Worm (Caenorhabditis elegans) whole organism, late embryonic: ENCODE results near the gene C44C10.9.

Source experiments
- C08G9.2 ChIP-seq: sonication (generic microtip); optimal IDR thresholded peaks from 2 replicates; lab custom pipeline; 2016; ENCODE audit warnings: mild to moderate bottlenecking, missing genetic modification characterization, moderate library complexity, missing compliant biosample characterization
- C38D4.7 ChIP-seq: fragments of 200-800 bp; sonication (Bioruptor generic); optimal IDR thresholded peaks from 2 replicates; lab custom pipeline; 2018; ENCODE audit warnings: mild to moderate bottlenecking, missing genetic modification characterization, moderate library complexity, missing compliant biosample characterization
- K09A11.1 ChIP-seq: sonication (generic microtip); optimal IDR thresholded peaks from 2 replicates; lab custom pipeline; 2017; ENCODE audit warnings: antibody characterized with exemption, mild to moderate bottlenecking, missing genetic modification characterization, missing compliant biosample characterization; ENCODE audit not compliant: insufficient read depth
- Y22D7AL.16 ChIP-seq: sonication (generic microtip); optimal IDR thresholded peaks from 2 replicates; lab custom pipeline; 2016; ENCODE audit warnings: missing genetic modification characterization, missing compliant biosample characterization
- ahr-1 ChIP-seq: sonication (generic microtip); optimal IDR thresholded peaks from 2 replicates; lab custom pipeline; 2016; ENCODE audit warnings: missing genetic modification characterization, missing compliant biosample characterization
- ama-1 ChIP-seq: fragments of 150-350 bp; optimal IDR thresholded peaks from 2 replicates; lab custom pipeline; 2014
- ceh-18 ChIP-seq: sonication (generic microtip); optimal IDR thresholded peaks from 2 replicates; lab custom pipeline; 2016; ENCODE audit warnings: missing genetic modification characterization, missing compliant biosample characterization
- ceh-19 ChIP-seq: fragments of 200-800 bp; sonication (Bioruptor generic); optimal IDR thresholded peaks from 2 replicates; lab custom pipeline; 2018; ENCODE audit warnings: mild to moderate bottlenecking, missing genetic modification characterization, missing compliant biosample characterization
- ceh-22 ChIP-seq: sonication (generic microtip); optimal IDR thresholded peaks from 2 replicates; lab custom pipeline; 2017; ENCODE audit warnings: missing biosample characterization, missing genetic modification characterization
- ceh-30 ChIP-seq: fragments of 150-350 bp; optimal IDR thresholded peaks from 2 replicates; lab custom pipeline; 2014; ENCODE audit warnings: missing biosample characterization, missing genetic modification characterization
- ceh-31 ChIP-seq: sonication (generic microtip); optimal IDR thresholded peaks from 2 replicates; lab custom pipeline; 2016; ENCODE audit warnings: missing genetic modification characterization, missing compliant biosample characterization
- ceh-34 ChIP-seq: sonication (generic microtip); optimal IDR thresholded peaks from 2 replicates; lab custom pipeline; 2016; ENCODE audit warnings: mild to moderate bottlenecking, missing genetic modification characterization, missing compliant biosample characterization
- ceh-48 ChIP-seq: sonication (generic microtip); optimal IDR thresholded peaks from 2 replicates; lab custom pipeline; 2016; ENCODE audit warnings: missing genetic modification characterization, inconsistent platforms, missing compliant biosample characterization
- ceh-6 ChIP-seq: fragments of 200-800 bp; sonication (Bioruptor generic); optimal IDR thresholded peaks from 2 replicates; lab custom pipeline; 2018; ENCODE audit warnings: mild to moderate bottlenecking, missing genetic modification characterization, missing compliant biosample characterization
- elt-2 ChIP-seq: sonication (generic microtip); optimal IDR thresholded peaks from 2 replicates; lab custom pipeline; 2016; ENCODE audit warnings: missing genetic modification reagents, missing genetic modification characterization, missing compliant biosample characterization
- elt-4 ChIP-seq: sonication (generic microtip); optimal IDR thresholded peaks from 2 replicates; lab custom pipeline; 2016; ENCODE audit warnings: missing genetic modification characterization, missing compliant biosample characterization
- ets-4 ChIP-seq: sonication (generic microtip); optimal IDR thresholded peaks from 2 replicates; lab custom pipeline; 2016; ENCODE audit warnings: missing genetic modification characterization, missing compliant biosample characterization
- eyg-1 ChIP-seq: sonication (generic microtip); optimal IDR thresholded peaks from 2 replicates; lab custom pipeline; 2016; ENCODE audit warnings: missing genotype, missing genetic modification characterization, missing compliant biosample characterization
- fkh-10 ChIP-seq: fragments of 150-350 bp; optimal IDR thresholded peaks from 2 replicates; lab custom pipeline; 2014; ENCODE audit warnings: missing biosample characterization, missing genetic modification reagents, missing genetic modification characterization
- fkh-6 ChIP-seq: sonication (generic microtip); optimal IDR thresholded peaks from 2 replicates; lab custom pipeline; 2016; ENCODE audit warnings: missing genetic modification characterization, missing compliant biosample characterization
- gmeb-2 ChIP-seq: sonication (generic microtip); optimal IDR thresholded peaks from 2 replicates; lab custom pipeline; 2016; ENCODE audit warnings: missing genetic modification characterization, inconsistent platforms, missing compliant biosample characterization
- hlh-13 ChIP-seq: fragments of 200-800 bp; sonication (Bioruptor generic); optimal IDR thresholded peaks from 2 replicates; lab custom pipeline; 2018; ENCODE audit warnings: mild to moderate bottlenecking, missing genetic modification characterization, missing compliant biosample characterization
- hlh-15 ChIP-seq: sonication (generic microtip); optimal IDR thresholded peaks from 2 replicates; lab custom pipeline; 2016; ENCODE audit warnings: missing genetic modification characterization, missing compliant biosample characterization
- hlh-30 ChIP-seq: sonication (generic microtip); optimal IDR thresholded peaks from 2 replicates; lab custom pipeline; 2017; ENCODE audit warnings: antibody characterized with exemption, missing genetic modification characterization, missing compliant biosample characterization; ENCODE audit not compliant: insufficient read depth
- hlh-8 ChIP-seq: sonication (generic microtip); optimal IDR thresholded peaks from 2 replicates; lab custom pipeline; 2016; ENCODE audit warnings: missing genotype, missing genetic modification characterization, missing compliant biosample characterization
- lin-11 ChIP-seq: fragments of 200-800 bp; sonication (Bioruptor generic); optimal IDR thresholded peaks from 2 replicates; lab custom pipeline; 2018; ENCODE audit warnings: mild to moderate bottlenecking, missing genetic modification characterization, missing compliant biosample characterization
- madf-2 ChIP-seq: sonication (generic microtip); optimal IDR thresholded peaks from 2 replicates; lab custom pipeline; 2017; ENCODE audit warnings: missing genetic modification characterization, missing compliant biosample characterization
- mec-3 ChIP-seq: sonication (generic microtip); optimal IDR thresholded peaks from 2 replicates; lab custom pipeline; 2016; ENCODE audit warnings: borderline replicate concordance, missing genetic modification characterization, missing compliant biosample characterization
- nfya-1 ChIP-seq: sonication (generic microtip); optimal IDR thresholded peaks from 2 replicates; lab custom pipeline; 2017; ENCODE audit warnings: missing genetic modification characterization, mild to moderate bottlenecking, missing compliant biosample characterization, antibody characterized with exemption, moderate library complexity
- nhr-232 ChIP-seq: sonication (generic microtip); optimal IDR thresholded peaks from 2 replicates; lab custom pipeline; 2016; ENCODE audit warnings: missing genetic modification characterization, missing compliant biosample characterization
- npax-4 ChIP-seq: sonication (generic microtip); optimal IDR thresholded peaks from 2 replicates; lab custom pipeline; 2016; ENCODE audit warnings: missing genetic modification characterization, missing compliant biosample characterization
- pqm-1 ChIP-seq: sonication (generic microtip); optimal IDR thresholded peaks from 2 replicates; lab custom pipeline; 2016; ENCODE audit warnings: missing genetic modification characterization, missing compliant biosample characterization
- pros-1 ChIP-seq: fragments of 150-350 bp; optimal IDR thresholded peaks from 2 replicates; lab custom pipeline; 2014; ENCODE audit warnings: missing biosample characterization, missing genetic modification reagents, missing genetic modification characterization
- ref-2 ChIP-seq: sonication (generic microtip); optimal IDR thresholded peaks from 2 replicates; lab custom pipeline; 2016; ENCODE audit warnings: missing genetic modification characterization, missing compliant biosample characterization
- sox-4 ChIP-seq: sonication (generic microtip); optimal IDR thresholded peaks from 2 replicates; lab custom pipeline; 2017; ENCODE audit warnings: mild to moderate bottlenecking, missing genetic modification characterization, inconsistent platforms, missing compliant biosample characterization
- tbx-7 ChIP-seq: sonication (generic microtip); optimal IDR thresholded peaks from 2 replicates; lab custom pipeline; 2016; ENCODE audit warnings: missing genotype, missing genetic modification characterization, missing compliant biosample characterization
- ttx-3 ChIP-seq: sonication (generic microtip); optimal IDR thresholded peaks from 2 replicates; lab custom pipeline; 2016; ENCODE audit warnings: missing genetic modification reagents, missing genetic modification characterization, missing compliant biosample characterization
- unc-3 ChIP-seq, 2 experiments: fragments of 200-800 bp in 1 of 2; sonication (Bioruptor generic) in 1 of 2; sonication (generic microtip) in 1 of 2; conservative IDR thresholded peaks in 1 of 2; optimal IDR thresholded peaks in 1 of 2; 2 replicates each; pipeline versions ENCODE4 v1.3.6 to Lab custom; 2016 to 2022; ENCODE audit warnings: missing compliant biosample characterization in 2 of 2, missing genetic modification characterization in 2 of 2, missing genetic modification reagents in 1 of 2
- unc-42 ChIP-seq: sonication (generic microtip); optimal IDR thresholded peaks from 2 replicates; lab custom pipeline; 2016; ENCODE audit warnings: missing genotype, missing genetic modification characterization, missing compliant biosample characterization
- unc-55 ChIP-seq: sonication (generic microtip); optimal IDR thresholded peaks from 2 replicates; lab custom pipeline; 2017; ENCODE audit warnings: missing biosample characterization, missing genetic modification reagents, missing genetic modification characterization
- zip-5 ChIP-seq: sonication (generic microtip); optimal IDR thresholded peaks from 2 replicates; lab custom pipeline; 2016; ENCODE audit warnings: missing genetic modification characterization, missing compliant biosample characterization
- ztf-16 ChIP-seq: sonication (generic microtip); optimal IDR thresholded peaks from 2 replicates; lab custom pipeline; 2017; ENCODE audit warnings: missing genetic modification characterization, missing compliant biosample characterization

The C44C10.9 gene

DNA sequence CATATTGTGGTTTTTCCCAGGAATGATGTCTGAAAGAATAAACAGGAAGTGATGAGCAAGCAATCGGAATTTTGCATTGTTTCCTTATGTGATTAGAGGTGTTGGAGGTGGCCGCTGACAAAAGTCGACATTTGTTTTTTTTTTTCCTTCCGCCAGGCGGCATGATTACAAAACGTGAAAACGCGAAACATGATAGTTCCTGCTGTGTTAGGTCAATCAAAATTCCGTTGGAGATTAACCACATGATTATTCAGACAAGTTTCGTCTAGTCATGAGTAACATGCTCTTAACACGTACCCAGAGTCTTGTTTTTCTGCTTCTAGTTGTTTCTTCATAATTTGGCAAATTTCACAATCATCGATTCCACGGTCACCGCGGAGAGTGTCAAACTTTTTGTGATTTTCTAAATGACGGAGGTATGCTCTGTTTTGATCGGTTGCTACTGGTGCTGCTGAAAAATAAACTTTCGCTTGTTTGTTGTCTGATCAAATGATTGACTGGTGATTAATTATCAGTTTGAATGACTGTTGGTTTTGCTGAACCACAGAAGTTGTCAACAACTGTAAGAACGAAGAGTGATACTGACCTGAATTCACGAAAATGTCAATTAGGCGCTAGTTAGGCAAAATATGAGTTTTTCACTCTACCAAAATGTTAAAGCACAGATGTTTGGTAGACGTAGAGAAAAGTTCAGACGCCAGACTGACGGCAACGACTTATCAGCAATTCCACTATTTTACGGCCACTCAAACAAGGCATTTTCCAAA lies 36.9 kb downstream of the C44C10.9 start:
- TF ChIP-seq hlh-8 (no peak), hlh-15 (tag; lab: Kevin White, UChicago) (no peak), pqm-1 (tag; lab: Kevin White, UChicago) (no peak), mec-3 (tag; lab: Kevin White, UChicago) (no peak), lin-11 (no peak), elt-2 (no peak)

DNA sequence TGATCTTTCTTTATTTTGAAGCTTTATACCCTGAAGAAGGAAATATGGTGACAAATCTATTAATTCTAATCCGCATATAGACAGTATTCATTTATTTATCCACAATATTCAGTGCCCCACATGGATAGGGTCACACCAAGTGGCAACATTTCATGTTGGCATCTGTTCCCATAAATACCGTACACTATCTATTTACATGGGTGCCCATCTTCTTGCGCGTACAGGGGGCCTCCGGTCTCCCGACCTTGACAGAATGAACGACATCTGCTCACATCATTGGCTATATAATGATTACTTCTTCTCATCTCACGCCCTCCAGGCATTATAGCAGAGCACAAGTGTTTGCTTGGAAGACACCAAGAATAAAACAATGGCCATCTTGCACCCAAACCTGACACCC lies 40.7 kb downstream of the C44C10.9 start:
- TF ChIP-seq ahr-1 (no peak), unc-3 (GFP tag; conservative IDR thresholded peaks at IDR 0.05; lab: Robert Waterston, UW) (no peak), unc-3 (tag; optimal IDR thresholded peaks at IDR 0.05; lab: Kevin White, UChicago) (no peak), hlh-13 (GFP tag; lab: Kevin White, UChicago) (no peak), ceh-31 (tag; lab: Kevin White, UChicago) (peak; percentile 21)

DNA sequence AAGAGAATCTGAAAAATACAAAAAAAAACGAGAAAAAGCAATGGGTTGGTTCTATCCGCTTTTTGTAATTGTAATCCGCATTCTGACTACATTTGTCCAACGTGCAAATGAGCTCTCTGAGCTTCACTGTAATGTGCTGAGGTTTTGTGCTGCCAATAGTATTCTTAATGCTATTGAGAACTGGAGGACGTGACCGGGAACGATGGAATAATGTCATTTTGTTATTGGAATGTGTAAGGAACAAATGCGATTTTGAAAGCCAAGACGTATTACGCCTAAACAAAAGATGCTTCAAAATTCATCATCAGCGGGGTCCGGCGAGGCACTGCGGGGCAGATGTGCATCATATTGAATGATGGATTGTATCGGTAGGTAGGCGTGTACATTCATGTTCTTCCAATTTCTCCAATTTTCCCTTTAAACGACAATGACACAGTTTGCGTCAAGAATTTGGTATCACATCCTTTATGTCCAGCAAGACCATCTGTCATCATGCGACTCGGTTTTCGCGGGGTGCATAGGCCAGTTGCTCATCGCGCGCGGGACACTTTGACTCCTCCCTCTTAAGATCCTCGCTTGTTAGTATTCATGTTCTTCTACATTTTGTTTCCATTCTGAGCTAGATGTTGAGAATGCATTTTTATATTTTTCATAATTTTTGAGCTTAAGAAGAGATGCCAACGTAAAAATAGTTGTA lies 43.1 kb downstream of the C44C10.9 start:
- TF ChIP-seq ceh-18 (tag; lab: Kevin White, UChicago) = no peak
- TF ChIP-seq sox-4 (tag; lab: Kevin White, UChicago) = no peak
- no peak for TF ChIP-seq ceh-31 (tag; lab: Kevin White, UChicago)
- TF ChIP-seq unc-42 (tag; lab: Kevin White, UChicago) = peak; percentile 44
- no peak for TF ChIP-seq C38D4.7 (GFP tag; lab: Kevin White, UChicago)
- TF ChIP-seq Y22D7AL.16 = no peak
- TF ChIP-seq mec-3 (tag; lab: Kevin White, UChicago) = no peak

DNA sequence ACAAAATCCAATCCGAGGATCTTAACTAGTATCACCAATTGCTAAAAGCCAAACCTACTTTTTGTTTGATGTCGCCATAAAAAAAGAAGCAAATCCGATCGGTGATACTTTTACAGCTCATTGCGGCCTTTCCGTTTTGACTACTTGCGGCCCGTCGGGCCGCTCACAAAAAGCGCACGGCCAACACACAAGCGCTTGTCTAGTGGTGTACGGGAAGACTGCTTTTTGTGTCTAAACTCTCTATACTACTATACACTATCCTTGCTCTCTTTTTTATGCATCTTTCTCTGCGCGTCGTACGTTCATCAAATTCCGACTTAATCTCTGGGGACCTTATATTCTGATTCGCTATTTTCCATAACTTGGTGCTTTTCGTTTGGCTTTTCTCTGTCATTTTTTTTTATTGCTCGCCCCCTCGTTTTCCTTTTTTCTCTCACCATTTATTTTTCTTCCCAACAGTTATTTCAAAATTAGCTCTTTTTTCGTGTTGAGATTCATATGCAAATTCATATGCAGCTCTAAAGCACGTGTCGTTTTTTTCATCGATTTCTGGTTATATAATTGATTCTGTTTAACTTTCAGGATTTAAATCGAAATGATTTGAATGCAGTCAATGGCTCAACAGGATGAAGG lies 49.7 kb downstream of the C44C10.9 start, which contains the start of gene noca-2:
noca-2 (plus strand) TSS at position 583 of the 633 bp plus-strand sequence.
- TF ChIP-seq ceh-19 (GFP tag; lab: Kevin White, UChicago) (no peak), unc-42 (tag; lab: Kevin White, UChicago) (peak; percentile 65), eyg-1 (no peak), elt-4 (tag; lab: Kevin White, UChicago) (no peak), unc-55 (peak; percentile 62), K09A11.1 (tag; lab: Kevin White, UChicago) (no peak), madf-2 (tag; lab: Kevin White, UChicago) (no peak), nhr-232 (tag; lab: Kevin White, UChicago) (no peak), hlh-13 (GFP tag; lab: Kevin White, UChicago) (no peak), ttx-3 (tag; lab: Kevin White, UChicago) (no peak), ceh-6 (no peak), ref-2 (tag; lab: Kevin White, UChicago) (no peak), ceh-22 (tag; lab: Kevin White, UChicago) (no peak), ahr-1 (no peak), zip-5 (tag; lab: Kevin White, UChicago) (no peak), ztf-16 (no peak), ama-1 (lab: Kevin White, UChicago) (no peak), ceh-31 (tag; lab: Kevin White, UChicago) (peak; percentile 24), fkh-6 (tag; lab: Kevin White, UChicago) (no peak), ceh-30 (no peak), ceh-34 (tag; lab: Kevin White, UChicago) (peak; percentile 9), pros-1 (tag; lab: Kevin White, UChicago) (no peak), npax-4 (no peak), fkh-10 (GFP tag; lab: Kevin White, UChicago) (no peak), C08G9.2 (tag; lab: Kevin White, UChicago) (no peak), tbx-7 (no peak), ceh-48 (tag; lab: Kevin White, UChicago) (no peak), nfya-1 (tag; lab: Kevin White, UChicago) (peak; percentile 61), ets-4 (no peak), hlh-30 (no peak), gmeb-2 (tag; lab: Kevin White, UChicago) (no peak)
- TF ChIP-seq, all 69 proteins: peak for 5
